Worm (Caenorhabditis elegans) whole organism, L3 larva: ENCODE measurements around the gene F11C1.7.

Experiments used
- ceh-16 ChIP-seq: sonication (generic microtip); optimal IDR thresholded peaks from 2 replicates; lab custom pipeline; 2017; ENCODE audit warnings: missing biosample characterization, missing genetic modification characterization
- elt-1 ChIP-seq: fragments of 150-350 bp; optimal IDR thresholded peaks from 2 replicates; lab custom pipeline; 2014; ENCODE audit warnings: missing biosample characterization, missing genetic modification characterization
- elt-2 ChIP-seq: sonication (generic microtip); optimal IDR thresholded peaks from 2 replicates; lab custom pipeline; 2016; ENCODE audit warnings: missing genetic modification reagents, mild to moderate bottlenecking, missing genetic modification characterization, missing compliant biosample characterization
- fkh-2 ChIP-seq: fragments of 150-350 bp; optimal IDR thresholded peaks from 2 replicates; lab custom pipeline; 2014; ENCODE audit warnings: missing biosample characterization, missing genetic modification reagents, missing genetic modification characterization
- hmg-11 ChIP-seq: sonication (generic microtip); optimal IDR thresholded peaks from 2 replicates; lab custom pipeline; 2016; ENCODE audit warnings: missing genetic modification characterization, missing compliant biosample characterization
- lsy-12 ChIP-seq: sonication (generic microtip); optimal IDR thresholded peaks from 2 replicates; lab custom pipeline; 2016; ENCODE audit warnings: mild to moderate bottlenecking, missing genetic modification characterization, missing compliant biosample characterization
- nfya-1 ChIP-seq: sonication (generic microtip); optimal IDR thresholded peaks from 2 replicates; lab custom pipeline; 2017; ENCODE audit warnings: missing genetic modification characterization, mild to moderate bottlenecking, missing compliant biosample characterization, antibody characterized with exemption, moderate library complexity; ENCODE audit not compliant: insufficient read depth
- nhr-25 ChIP-seq: sonication (generic microtip); optimal IDR thresholded peaks from 2 replicates; lab custom pipeline; 2017; ENCODE audit warnings: missing biosample characterization, missing genetic modification characterization
- nhr-43 ChIP-seq: sonication (generic microtip); optimal IDR thresholded peaks from 2 replicates; lab custom pipeline; 2016; ENCODE audit warnings: mild to moderate bottlenecking, missing genetic modification characterization, missing compliant biosample characterization; ENCODE audit not compliant: poor library complexity, severe bottlenecking
- nhr-77 ChIP-seq: fragments of 150-350 bp; optimal IDR thresholded peaks from 2 replicates; lab custom pipeline; 2014; ENCODE audit warnings: missing biosample characterization, missing genetic modification characterization
- pha-4 ChIP-seq: fragments of 150-350 bp; optimal IDR thresholded peaks from 2 replicates; lab custom pipeline; 2014; ENCODE audit warnings: missing biosample characterization, missing genetic modification reagents, missing genetic modification characterization
- skn-1 ChIP-seq: fragments of 150-350 bp; optimal IDR thresholded peaks from 2 replicates; lab custom pipeline; 2014; ENCODE audit warnings: missing biosample characterization, missing genetic modification characterization
- unc-39 ChIP-seq: sonication (generic microtip); optimal IDR thresholded peaks from 4 replicates; lab custom pipeline; 2017; ENCODE audit warnings: missing biosample characterization, missing genetic modification characterization

F11C1.7 gene

DNA sequence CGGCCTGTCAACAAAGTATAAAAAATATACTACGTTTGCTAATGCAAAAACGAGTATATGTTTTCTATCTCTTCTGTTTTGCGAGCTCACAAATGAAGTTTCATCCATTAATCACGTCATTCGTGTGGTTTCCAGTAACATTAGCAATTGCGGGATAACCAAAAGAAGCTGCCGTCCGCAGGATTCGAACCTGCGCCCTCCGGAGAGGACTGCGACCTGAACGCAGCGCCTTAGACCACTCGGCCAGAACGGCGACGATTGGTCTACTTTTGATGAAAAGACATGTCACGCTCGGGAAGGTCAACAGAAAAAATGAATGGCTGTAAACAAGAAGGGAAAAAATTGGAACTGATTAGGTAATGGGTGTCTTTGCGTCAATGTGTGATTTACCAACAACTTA lies 49.6 kb downstream of the F11C1.7 start:
- peak; percentile 54 for TF ChIP-seq elt-2 (tag; lab: Kevin White, UChicago)
- no peak for TF ChIP-seq nhr-77 (tag; lab: Kevin White, UChicago)
- TF ChIP-seq hmg-11 (tag; lab: Kevin White, UChicago), result peak; percentile 20
- peak; percentile 48 for TF ChIP-seq pha-4
- no peak for TF ChIP-seq elt-1 (tag; lab: Kevin White, UChicago)
- TF ChIP-seq nhr-43 (tag; lab: Kevin White, UChicago), result peak; percentile 76
- no peak for TF ChIP-seq unc-39
- no peak for TF ChIP-seq ceh-16
- TF ChIP-seq nfya-1 (tag; lab: Kevin White, UChicago), result peak; percentile 29
- TF ChIP-seq lsy-12 (tag; lab: Kevin White, UChicago), result peak; percentile 79
- no peak for TF ChIP-seq fkh-2
- no peak for TF ChIP-seq skn-1 (tag; lab: Kevin White, UChicago)
- peak; percentile 40 for TF ChIP-seq nhr-25 (tag; lab: Kevin White, UChicago)
